Worm (Caenorhabditis elegans) whole organism, L4 larva: ENCODE data around the gene F13B12.1.

Source experiments
- ama-1 ChIP-seq: fragments of 150-350 bp; optimal IDR thresholded peaks from 2 replicates; lab custom pipeline; 2014; ENCODE audit warnings: inconsistent platforms, mixed read lengths
- ceh-44 ChIP-seq: fragments of 200-800 bp; sonication (Bioruptor generic); IDR thresholded peaks from 2 replicates; pipeline ENCODE4 v1.3.6; 2022; ENCODE audit warnings: missing genetic modification reagents, missing genetic modification characterization, missing compliant biosample characterization
- dpl-1 ChIP-seq: fragments of 150-350 bp; optimal IDR thresholded peaks from 2 replicates; lab custom pipeline; 2014; ENCODE audit warnings: missing biosample characterization, missing genetic modification reagents, missing genetic modification characterization
- fkh-10 ChIP-seq: fragments of 150-350 bp; optimal IDR thresholded peaks from 2 replicates; lab custom pipeline; 2014; ENCODE audit warnings: missing biosample characterization, missing genetic modification reagents, missing genetic modification characterization
- lin-29 ChIP-seq: fragments of 200-800 bp; sonication (Bioruptor generic); IDR thresholded peaks from 2 replicates; pipeline ENCODE4 v1.3.6; 2022; ENCODE audit warnings: missing genetic modification reagents, missing genetic modification characterization, missing compliant biosample characterization
- lin-39 ChIP-seq: fragments of 150-350 bp; optimal IDR thresholded peaks from 2 replicates; lab custom pipeline; 2014; ENCODE audit warnings: missing biosample characterization, missing genetic modification reagents, missing genetic modification characterization
- nhr-28 ChIP-seq: fragments of 150-350 bp; optimal IDR thresholded peaks from 2 replicates; lab custom pipeline; 2014; ENCODE audit warnings: missing biosample characterization, missing genetic modification characterization
- nhr-77 ChIP-seq: fragments of 150-350 bp; optimal IDR thresholded peaks from 2 replicates; lab custom pipeline; 2014; ENCODE audit warnings: missing biosample characterization, missing genetic modification characterization
- unc-62 ChIP-seq, 3 experiments: fragments of 150-350 bp in 1 of 3; sonication (generic microtip); optimal IDR thresholded peaks in 2 of 3; peaks in 1 of 3; 1 replicate in 1 of 3; 2 replicates in 2 of 3; lab custom pipeline; 2014 to 2017; ENCODE audit warnings: missing biosample characterization in 3 of 3, missing genetic modification characterization in 3 of 3, missing genetic modification reagents in 3 of 3, missing genotype in 1 of 3
- zfp-2 ChIP-seq: sonication (generic microtip); optimal IDR thresholded peaks from 2 replicates; lab custom pipeline; 2016; ENCODE audit warnings: mild to moderate bottlenecking, missing genetic modification characterization, missing compliant biosample characterization

- no peak for TF ChIP-seq dpl-1 (GFP tag; lab: Kevin White, UChicago)
- TF ChIP-seq lin-39 (tag; lab: Kevin White, UChicago) = no peak
- TF ChIP-seq ceh-44 (GFP tag; lab: Robert Waterston, UW) = no peak
- no peak for TF ChIP-seq ama-1 (lab: Kevin White, UChicago)
- TF ChIP-seq fkh-10 (GFP tag; lab: Kevin White, UChicago) = no peak
- no peak for TF ChIP-seq nhr-77 (tag; lab: Kevin White, UChicago)
- no peak for TF ChIP-seq lin-29
- no peak for TF ChIP-seq unc-62 (GFP tag; optimal IDR thresholded peaks at IDR 0.05 in 1 of 2; lab: Kevin White, UChicago)
- no peak for TF ChIP-seq unc-62 (tag; optimal IDR thresholded peaks at IDR 0.05; lab: Kevin White, UChicago)
- TF ChIP-seq nhr-28 (tag; lab: Kevin White, UChicago) = no peak
- TF ChIP-seq zfp-2 (tag; lab: Kevin White, UChicago) = no peak
Measured at ce11 chrIV:10382894-10383293, 41.5 kb downstream of the F13B12.1 start.
